Fruit fly (Drosophila melanogaster) whole organism, larva: ENCODE measurements around the gene dnd.

Experiments
- noc ChIP-seq: fragments of 200-800 bp; sonication (Bioruptor generic); optimal IDR thresholded peaks from 3 replicates; lab custom pipeline; 2019; ENCODE audit warnings: missing biosample characterization, mild to moderate bottlenecking, missing genetic modification characterization, moderate library complexity

The dnd gene

dm6 chr3R:21898758-21899157 lies 11.6 kb upstream of the dnd start:
- TF ChIP-seq noc (tag; lab: Kevin White, UChicago): no peak

dm6 chr3R:21897565-21897964 lies 10.4 kb upstream of the dnd start:
- TF ChIP-seq noc (tag; lab: Kevin White, UChicago): no peak

dm6 chr3R:21895961-21896875 lies 9.1 kb upstream of the dnd start:
- peak; percentile 25 for TF ChIP-seq noc (tag; lab: Kevin White, UChicago)

dm6 chr3R:21893929-21894328 lies 6.8 kb upstream of the dnd start:
- TF ChIP-seq noc (tag; lab: Kevin White, UChicago): no peak

- no peak for TF ChIP-seq noc (tag; lab: Kevin White, UChicago)
Observed at dm6 chr3R:21892450-21892849, 5.3 kb upstream of the dnd start.

- no peak for TF ChIP-seq noc (tag; lab: Kevin White, UChicago)
Observed at dm6 chr3R:21890739-21891138, 3.6 kb upstream of the dnd start.

dm6 chr3R:21889945-21890344 lies 2.8 kb upstream of the dnd start:
- TF ChIP-seq noc (tag; lab: Kevin White, UChicago): no peak

- TF ChIP-seq noc (tag; lab: Kevin White, UChicago): peak; percentile 31
Observed at dm6 chr3R:21888696-21889602, 1.8 kb upstream of the dnd start, which contains the start of gene CG43844. CG43844 (plus strand) TSS chr3R:21889539.

dm6 chr3R:21887588-21888007 lies 443 bp upstream of the dnd start:
- no peak for TF ChIP-seq noc (tag; lab: Kevin White, UChicago)

- no peak for TF ChIP-seq noc (tag; lab: Kevin White, UChicago)
Observed at dm6 chr3R:21885450-21885849, 1.7 kb downstream of the dnd start, which contains the start of gene CG17819. CG17819 (minus strand) TSS chr3R:21885550.

dm6 chr3R:21884354-21884753 lies 2.8 kb downstream of the dnd start, which contains the start of gene fit:
fit (minus strand) TSS chr3R:21884454.
- no peak for TF ChIP-seq noc (tag; lab: Kevin White, UChicago)

- no peak for TF ChIP-seq noc (tag; lab: Kevin White, UChicago)
Observed at dm6 chr3R:21880510-21880909, 6.6 kb downstream of the dnd start, which contains the start of gene CG31465. CG31465 (plus strand) TSS chr3R:21880810.

- no peak for TF ChIP-seq noc (tag; lab: Kevin White, UChicago)
Observed at dm6 chr3R:21878473-21878872, 8.7 kb downstream of the dnd start, which contains the start of gene CG34148. CG34148 (minus strand) TSS chr3R:21878686.

- no peak for TF ChIP-seq noc (tag; lab: Kevin White, UChicago)
Observed at dm6 chr3R:21877636-21878035, 9.5 kb downstream of the dnd start, which contains the start of gene P5CDh2. P5CDh2 (plus strand) TSS chr3R:21877936.

- TF ChIP-seq noc (tag; lab: Kevin White, UChicago): peak; percentile 46
Observed at dm6 chr3R:21874982-21875466, 12.1 kb downstream of the dnd start, which contains the start of gene CG6656. CG6656 (plus strand) TSS chr3R:21875293.
